Worm (Caenorhabditis elegans): ENCODE data around the gene snf-3.

- no peak for TF ChIP-seq flt-1 (GFP tag; IDR thresholded peaks at IDR 0.05)
- TF ChIP-seq med-1 (GFP tag; optimal IDR thresholded peaks at IDR 0.05; ENCODE audit: insufficient read depth): no peak
- no peak for TF ChIP-seq ztf-23 (GFP tag; IDR thresholded peaks at IDR 0.05)
- no peak for TF ChIP-seq ztf-29 (GFP tag; IDR thresholded peaks at IDR 0.05)
Measured at ce11 chrII:1138618-1139017, 46.8 kb downstream of the snf-3 start.

All from whole organism, midembryonic.